Worm (Caenorhabditis elegans): ENCODE data around the gene skr-8.

DNA sequence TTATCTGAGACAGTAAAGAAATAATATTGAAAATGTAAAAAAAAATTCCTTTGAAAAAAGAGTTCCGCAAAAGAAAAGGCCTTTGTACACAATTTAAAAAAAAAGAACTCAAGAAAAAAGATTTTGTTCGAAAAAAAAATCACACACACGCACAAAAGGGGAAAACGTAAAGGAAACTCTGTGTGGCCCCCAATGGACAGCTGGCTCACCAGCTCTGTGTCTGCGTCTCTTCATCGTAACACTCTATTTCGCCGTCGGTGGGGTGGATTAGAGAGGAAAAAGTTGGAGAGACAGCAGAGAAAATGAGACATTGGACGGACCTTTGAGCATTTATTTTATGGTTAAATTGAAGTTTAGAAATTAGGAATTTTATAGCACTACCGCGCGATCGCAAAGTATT is 49.4 kb upstream of the skr-8 start:
- no peak for TF ChIP-seq zag-1 (tag; optimal IDR thresholded peaks at IDR 0.05)
- TF ChIP-seq madf-5 (GFP tag; IDR thresholded peaks at IDR 0.05): no peak
- no peak for TF ChIP-seq skn-1 (tag; optimal IDR thresholded peaks at IDR 0.05)
- no peak for TF ChIP-seq spr-1 (tag; optimal IDR thresholded peaks at IDR 0.05)
- TF ChIP-seq duxl-1 (tag; optimal IDR thresholded peaks at IDR 0.05; ENCODE audit: poor library complexity): no peak
- TF ChIP-seq zip-11 (GFP tag; IDR thresholded peaks at IDR 0.05): no peak
- TF ChIP-seq fkh-10 (GFP tag; optimal IDR thresholded peaks at IDR 0.05): no peak
- no peak for TF ChIP-seq nhr-102 (tag; optimal IDR thresholded peaks at IDR 0.05)
- TF ChIP-seq mdt-29 (GFP tag; IDR thresholded peaks at IDR 0.05): no peak
- TF ChIP-seq mdl-1 (tag; optimal IDR thresholded peaks at IDR 0.05): no peak
- no peak for TF ChIP-seq daf-16 (GFP tag; optimal IDR thresholded peaks at IDR 0.05)
- TF ChIP-seq daf-16 (tag; optimal IDR thresholded peaks at IDR 0.05): no peak
- TF ChIP-seq nhr-237 (tag; optimal IDR thresholded peaks at IDR 0.05): no peak
